Worm (Caenorhabditis elegans) whole organism, L1 larva: ENCODE measurements around the gene R151.1.
"Not testable (repeated sequence)": the region's sequence is repeated elsewhere in the genome, so short reads cannot be mapped to it uniquely, and the experiment has no call there.

Source experiments
- C04F5.9 ChIP-seq: sonication (generic microtip); optimal IDR thresholded peaks from 2 replicates; lab custom pipeline; 2016; ENCODE audit warnings: missing genetic modification characterization, missing compliant biosample characterization
- C34B4.2 ChIP-seq: sonication (generic microtip); optimal IDR thresholded peaks from 2 replicates; lab custom pipeline; 2017; ENCODE audit warnings: mild to moderate bottlenecking, missing genetic modification characterization, missing compliant biosample characterization
- Y116A8C.19 ChIP-seq: sonication (generic microtip); optimal IDR thresholded peaks from 2 replicates; lab custom pipeline; 2016; ENCODE audit warnings: missing compliant biosample characterization, missing genetic modification characterization, borderline replicate concordance
- ama-1 ChIP-seq: fragments of 150-350 bp; optimal IDR thresholded peaks from 2 replicates; lab custom pipeline; 2014
- ceh-8 ChIP-seq: fragments of 200-800 bp; sonication (Bioruptor generic); optimal IDR thresholded peaks from 2 replicates; lab custom pipeline; 2018; ENCODE audit warnings: mild to moderate bottlenecking, missing genetic modification characterization, moderate library complexity, missing compliant biosample characterization
- dpl-1 ChIP-seq, 3 experiments: fragments of 150-350 bp in 2 of 3; sonication (generic microtip) in 1 of 3; optimal IDR thresholded peaks; 2 replicates each; lab custom pipeline; 2014 to 2017; ENCODE audit warnings: missing biosample characterization in 3 of 3, missing genetic modification characterization in 3 of 3, missing genetic modification reagents in 3 of 3
- efl-1 ChIP-seq, 4 experiments: fragments of 150-350 bp; optimal IDR thresholded peaks in 3 of 4; peaks in 1 of 4; 1 replicate in 1 of 4; 2 replicates in 3 of 4; lab custom pipeline; 2014; ENCODE audit warnings: missing biosample characterization in 2 of 4, missing genetic modification characterization in 2 of 4, missing genetic modification reagents in 2 of 4
- egl-13 ChIP-seq: sonication (generic microtip); optimal IDR thresholded peaks from 2 replicates; lab custom pipeline; 2016; ENCODE audit warnings: missing genotype, missing genetic modification reagents, missing genetic modification characterization, missing compliant biosample characterization
- elt-2 ChIP-seq: sonication (generic microtip); optimal IDR thresholded peaks from 2 replicates; lab custom pipeline; 2016; ENCODE audit warnings: missing genetic modification characterization, mild to moderate bottlenecking, inconsistent platforms, missing compliant biosample characterization, missing genetic modification reagents
- elt-3 ChIP-seq, 6 experiments: fragments of 150-350 bp in 1 of 6; sonication (generic microtip); optimal IDR thresholded peaks; 2 replicates each; lab custom pipeline; 2017 to 2018; ENCODE audit warnings: missing biosample characterization in 6 of 6, missing genetic modification characterization in 6 of 6, inconsistent platforms in 1 of 6
- ets-5 ChIP-seq: fragments of 200-800 bp; sonication (Bioruptor generic); IDR thresholded peaks from 2 replicates; pipeline ENCODE4 v1.3.6; 2022; ENCODE audit warnings: missing genetic modification characterization, missing compliant biosample characterization
- fkh-10 ChIP-seq: sonication (generic microtip); optimal IDR thresholded peaks from 2 replicates; lab custom pipeline; 2017; ENCODE audit warnings: missing biosample characterization, missing genetic modification reagents, missing genetic modification characterization
- fkh-4 ChIP-seq: sonication (generic microtip); optimal IDR thresholded peaks from 2 replicates; lab custom pipeline; 2016; ENCODE audit warnings: missing compliant biosample characterization, missing genetic modification characterization, borderline replicate concordance
- fos-1 ChIP-seq: fragments of 150-350 bp; optimal IDR thresholded peaks from 2 replicates; lab custom pipeline; 2014; ENCODE audit warnings: missing biosample characterization, missing genetic modification characterization
- hlh-4 ChIP-seq: sonication (generic microtip); optimal IDR thresholded peaks from 2 replicates; lab custom pipeline; 2016; ENCODE audit warnings: mild to moderate bottlenecking, missing genetic modification characterization, missing compliant biosample characterization
- hpl-2 ChIP-seq: fragments of 150-350 bp; optimal IDR thresholded peaks from 2 replicates; lab custom pipeline; 2014; ENCODE audit warnings: missing biosample characterization, missing genetic modification reagents, missing genetic modification characterization
- jun-1 ChIP-seq: fragments of 150-350 bp; optimal IDR thresholded peaks from 2 replicates; lab custom pipeline; 2014; ENCODE audit warnings: missing biosample characterization, missing genetic modification reagents, missing genetic modification characterization
- lin-13 ChIP-seq: fragments of 150-350 bp; optimal IDR thresholded peaks from 2 replicates; lab custom pipeline; 2014; ENCODE audit warnings: missing biosample characterization, missing genetic modification reagents, missing genetic modification characterization
- lin-14 ChIP-seq: fragments of 200-800 bp; sonication (Bioruptor generic); optimal IDR thresholded peaks from 2 replicates; lab custom pipeline; 2018; ENCODE audit warnings: mild to moderate bottlenecking, missing genetic modification characterization, moderate library complexity, missing compliant biosample characterization
- lin-15B ChIP-seq: fragments of 150-350 bp; sonication (generic microtip); optimal IDR thresholded peaks from 3 replicates; lab custom pipeline; 2014; ENCODE audit warnings: missing biosample characterization, missing genetic modification characterization
- lin-35 ChIP-seq, 2 experiments: fragments of 150-350 bp; optimal IDR thresholded peaks; 2 replicates each; lab custom pipeline; 2014; ENCODE audit warnings: missing biosample characterization in 2 of 2, missing genetic modification characterization in 2 of 2, missing genetic modification reagents in 2 of 2
- lin-39 ChIP-seq: fragments of 150-350 bp; optimal IDR thresholded peaks from 2 replicates; lab custom pipeline; 2014; ENCODE audit warnings: missing biosample characterization, missing genetic modification reagents, missing genetic modification characterization
- lir-3 ChIP-seq: sonication (generic microtip); optimal IDR thresholded peaks from 2 replicates; lab custom pipeline; 2016; ENCODE audit warnings: mild to moderate bottlenecking, missing genetic modification characterization, moderate library complexity, missing compliant biosample characterization; ENCODE audit not compliant: poor library complexity
- lsy-2 ChIP-seq, 2 experiments: fragments of 150-350 bp; optimal IDR thresholded peaks; 2 replicates each; lab custom pipeline; 2014; ENCODE audit warnings: missing biosample characterization in 2 of 2, missing genetic modification characterization in 2 of 2
- mab-9 ChIP-seq: fragments of 200-800 bp; sonication (Bioruptor generic); IDR thresholded peaks from 2 replicates; pipeline ENCODE4 v1.3.6; 2022; ENCODE audit warnings: missing genetic modification reagents, missing genetic modification characterization, missing compliant biosample characterization
- nhr-12 ChIP-seq: sonication (generic microtip); optimal IDR thresholded peaks from 2 replicates; lab custom pipeline; 2017; ENCODE audit warnings: missing biosample characterization, missing genetic modification characterization
- nhr-19 ChIP-seq: fragments of 200-800 bp; sonication (Bioruptor generic); conservative IDR thresholded peaks from 2 replicates; pipeline ENCODE4 v1.3.6; 2022; ENCODE audit warnings: missing genetic modification characterization, missing compliant biosample characterization
- nhr-237 ChIP-seq: fragments of 150-350 bp; optimal IDR thresholded peaks from 2 replicates; lab custom pipeline; 2014; ENCODE audit warnings: missing biosample characterization, missing genetic modification characterization
- nhr-28 ChIP-seq: fragments of 150-350 bp; optimal IDR thresholded peaks from 2 replicates; lab custom pipeline; 2014; ENCODE audit warnings: missing biosample characterization, missing genetic modification characterization
- nhr-71 ChIP-seq: sonication (generic microtip); optimal IDR thresholded peaks from 2 replicates; lab custom pipeline; 2016; ENCODE audit warnings: mild to moderate bottlenecking, missing genetic modification characterization, moderate library complexity, missing compliant biosample characterization
- nhr-76 ChIP-seq: sonication (generic microtip); optimal IDR thresholded peaks from 2 replicates; lab custom pipeline; 2017; ENCODE audit warnings: missing biosample characterization, missing genetic modification characterization
- nhr-77 ChIP-seq: fragments of 150-350 bp; optimal IDR thresholded peaks from 2 replicates; lab custom pipeline; 2014; ENCODE audit warnings: missing biosample characterization, missing genetic modification characterization
- nhr-84 ChIP-seq: sonication (generic microtip); optimal IDR thresholded peaks from 2 replicates; lab custom pipeline; 2017; ENCODE audit warnings: missing biosample characterization, missing genetic modification characterization
- pax-3 ChIP-seq: fragments of 200-800 bp; sonication (Bioruptor generic); optimal IDR thresholded peaks from 2 replicates; lab custom pipeline; 2018; ENCODE audit warnings: mild to moderate bottlenecking, missing genetic modification characterization, moderate library complexity, missing compliant biosample characterization
- skn-1 ChIP-seq: fragments of 150-350 bp; optimal IDR thresholded peaks from 2 replicates; lab custom pipeline; 2014; ENCODE audit warnings: missing biosample characterization, missing genetic modification characterization
- snu-23 ChIP-seq: sonication (generic microtip); optimal IDR thresholded peaks from 2 replicates; lab custom pipeline; 2016; ENCODE audit warnings: missing genetic modification characterization, missing compliant biosample characterization
- sptf-1 ChIP-seq: fragments of 150-350 bp; optimal IDR thresholded peaks from 2 replicates; lab custom pipeline; 2014; ENCODE audit warnings: missing biosample characterization, missing genetic modification characterization
- sup-37 ChIP-seq: fragments of 200-800 bp; sonication (Bioruptor generic); optimal IDR thresholded peaks from 2 replicates; lab custom pipeline; 2018; ENCODE audit warnings: mild to moderate bottlenecking, missing genetic modification characterization, missing compliant biosample characterization
- tbx-2 ChIP-seq: sonication (generic microtip); optimal IDR thresholded peaks from 2 replicates; lab custom pipeline; 2016; ENCODE audit warnings: missing genetic modification characterization, missing compliant biosample characterization
- unc-130 ChIP-seq: fragments of 150-350 bp; optimal IDR thresholded peaks from 2 replicates; lab custom pipeline; 2017; ENCODE audit warnings: missing biosample characterization, missing genetic modification characterization, inconsistent platforms
- unc-30 ChIP-seq: sonication (generic microtip); optimal IDR thresholded peaks from 2 replicates; lab custom pipeline; 2017; ENCODE audit warnings: missing biosample characterization, missing genetic modification characterization
- xbp-1 ChIP-seq: sonication (generic microtip); optimal IDR thresholded peaks from 2 replicates; lab custom pipeline; 2016; ENCODE audit warnings: missing genetic modification characterization, missing compliant biosample characterization
- ztf-11 ChIP-seq, 2 experiments: sonication (generic microtip); optimal IDR thresholded peaks; 2 replicates each; lab custom pipeline; 2016 to 2017; ENCODE audit warnings: missing genetic modification characterization in 2 of 2, missing biosample characterization in 1 of 2, missing compliant biosample characterization in 1 of 2

The R151.1 gene

ce11 chrIII:7234148-7234547 lies 17.8 kb downstream of the R151.1 start, which contains the start of gene ndus-8 (continued):
- TF ChIP-seq snu-23 (GFP tag; lab: Kevin White, UChicago) (peak; percentile 85), tbx-2 (tag; lab: Kevin White, UChicago) (peak; percentile 69), C34B4.2 (tag; lab: Kevin White, UChicago) (no peak), lin-13 (GFP tag; lab: Kevin White, UChicago) (peak; percentile 41), nhr-19 (peak; percentile 84), mab-9 (GFP tag; lab: Robert Waterston, UW) (no peak), unc-130 (peak; percentile 90), dpl-1 (GFP tag; optimal IDR thresholded peaks at IDR 0.05; lab: Kevin White, UChicago) (peak; percentile 60 to 79 (median 79)), lsy-2 (tag; optimal IDR thresholded peaks at IDR 0.05; lab: Kevin White, UChicago) (peak; percentile 87 to 90), lir-3 (tag; lab: Kevin White, UChicago) (peak; percentile 38), nhr-76 (no peak), ceh-8 (GFP tag; lab: Kevin White, UChicago) (no peak), fos-1 (tag; lab: Kevin White, UChicago) (no peak), hlh-4 (no peak), fkh-10 (GFP tag; lab: Kevin White, UChicago) (no peak), lin-15B (tag; lab: Kevin White, UChicago) (peak; percentile 39), lin-35 (GFP tag; optimal IDR thresholded peaks at IDR 0.05; lab: Kevin White, UChicago) (peak; percentile 77 to 80), egl-13 (tag; lab: Kevin White, UChicago) (peak; percentile 18), elt-2 (tag; lab: Kevin White, UChicago) (peak; percentile 35), sptf-1 (no peak), C04F5.9 (tag; lab: Kevin White, UChicago) (peak; percentile 39), sup-37 (no peak), hpl-2 (GFP tag; lab: Kevin White, UChicago) (peak; percentile 57), xbp-1 (tag; lab: Kevin White, UChicago) (peak; percentile 74), jun-1 (peak; percentile 17), Y116A8C.19 (tag; lab: Kevin White, UChicago) (no peak), lin-39 (tag; lab: Kevin White, UChicago) (peak; percentile 43), ztf-11 (tag; optimal IDR thresholded peaks at IDR 0.05; lab: Kevin White, UChicago) (peak in 1 of 2 experiments; percentile 39), skn-1 (tag; lab: Kevin White, UChicago) (peak; percentile 57), nhr-237 (tag; lab: Kevin White, UChicago) (no peak)

- peak in 1 of 2 experiments; percentile 24 for TF ChIP-seq efl-1 (optimal IDR thresholded peaks at IDR 0.05; lab: Kevin White, UChicago)
- TF ChIP-seq efl-1 (GFP tag; optimal IDR thresholded peaks at IDR 0.05 in 1 of 2; lab: Kevin White, UChicago): not testable (repeated sequence)
Observed at ce11 chrIII:7237877-7238276, 21.6 kb downstream of the R151.1 start.

- TF ChIP-seq nhr-84 (tag; lab: Kevin White, UChicago): no peak
- no peak for TF ChIP-seq nhr-71 (tag; lab: Kevin White, UChicago)
- TF ChIP-seq unc-30 (tag; lab: Kevin White, UChicago): no peak
- TF ChIP-seq pax-3: no peak
- TF ChIP-seq nhr-28: no peak
- no peak for TF ChIP-seq elt-3 (tag; optimal IDR thresholded peaks at IDR 0.05; lab: Kevin White, UChicago)
- TF ChIP-seq nhr-76: no peak
Observed at ce11 chrIII:7238727-7239126, 22.4 kb downstream of the R151.1 start, which contains the start of gene pars-1. TSS of gene pars-1 (plus strand) at chrIII:7239027.

DNA sequence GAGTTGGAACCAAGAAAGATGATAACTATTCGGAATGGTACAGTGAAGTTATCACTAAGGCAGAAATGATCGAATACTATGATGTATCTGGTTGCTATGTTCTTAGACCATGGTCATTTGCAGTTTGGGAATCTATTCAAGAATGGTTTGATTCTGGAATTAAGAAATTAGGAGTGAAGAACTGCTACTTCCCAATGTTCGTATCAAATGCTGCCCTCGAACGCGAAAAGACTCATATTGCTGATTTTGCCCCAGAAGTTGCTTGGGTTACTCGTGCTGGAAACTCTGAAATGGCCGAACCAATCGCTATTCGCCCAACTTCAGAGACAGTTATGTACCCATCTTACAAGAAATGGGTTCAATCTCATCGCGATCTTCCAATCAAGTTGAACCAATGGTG lies 23.1 kb downstream of the R151.1 start:
- no peak for TF ChIP-seq ama-1 (lab: Kevin White, UChicago)
- TF ChIP-seq C34B4.2 (tag; lab: Kevin White, UChicago): no peak
- TF ChIP-seq nhr-12 (tag; lab: Kevin White, UChicago): no peak
- no peak for TF ChIP-seq ets-5 (GFP tag; lab: Robert Waterston, UW)
- no peak for TF ChIP-seq nhr-77 (tag; lab: Kevin White, UChicago)
- no peak for TF ChIP-seq fkh-4 (tag; lab: Kevin White, UChicago)
- no peak for TF ChIP-seq unc-130
- TF ChIP-seq lin-14 (GFP tag; lab: Kevin White, UChicago): no peak
